Worm (Caenorhabditis elegans): ENCODE data around the gene let-418.

DNA sequence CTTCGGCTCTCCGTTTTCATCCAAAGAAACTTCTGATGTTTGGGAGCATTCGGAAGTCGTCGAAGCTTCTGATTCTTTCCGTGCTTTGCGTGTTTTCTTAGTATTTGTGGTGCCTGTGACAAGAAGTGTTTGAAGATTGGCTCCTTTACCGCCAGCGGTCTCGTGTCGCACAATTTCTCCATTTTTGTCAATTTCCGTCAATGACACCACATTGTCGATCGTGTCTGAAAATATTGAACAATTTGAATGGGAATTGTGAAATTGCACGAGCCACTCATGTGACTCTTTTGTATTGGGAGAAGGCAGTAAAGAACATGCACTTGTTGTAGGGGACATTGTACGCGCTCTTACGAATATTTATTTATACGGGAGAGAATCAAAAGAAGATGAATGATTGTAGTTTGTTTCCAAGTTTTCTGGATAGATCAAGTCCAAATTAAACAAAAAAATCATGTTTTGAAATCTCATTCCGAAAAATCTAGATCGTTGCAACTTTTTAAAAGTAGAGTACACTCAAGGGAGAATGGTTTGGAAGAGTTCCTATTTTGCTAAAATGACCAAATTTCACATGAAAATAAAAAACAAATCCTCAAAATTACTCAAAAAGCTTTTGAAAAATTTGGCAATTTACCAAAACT, 16.0 kb downstream of the let-418 start:
- TF ChIP-seq nfya-1 (tag; optimal IDR thresholded peaks at IDR 0.05; ENCODE audit: insufficient read depth) (no peak), nhr-237 (tag; optimal IDR thresholded peaks at IDR 0.05) (no peak), nhr-12 (tag; optimal IDR thresholded peaks at IDR 0.05) (no peak), elt-1 (tag; optimal IDR thresholded peaks at IDR 0.05) (no peak), ceh-82 (tag; optimal IDR thresholded peaks at IDR 0.05) (no peak), unc-39 (tag; optimal IDR thresholded peaks at IDR 0.05) (no peak), nhr-76 (tag; optimal IDR thresholded peaks at IDR 0.05) (no peak), fkh-10 (GFP tag; optimal IDR thresholded peaks at IDR 0.05) (no peak), aly-2 (tag; optimal IDR thresholded peaks at IDR 0.05) (no peak)
